Worm (Caenorhabditis elegans) whole organism, L1 larva: ENCODE data around the gene gln-5.

Experiments used
- ama-1 ChIP-seq: fragments of 150-350 bp; optimal IDR thresholded peaks from 2 replicates; lab custom pipeline; 2014
- efl-1 ChIP-seq, 4 experiments: fragments of 150-350 bp; optimal IDR thresholded peaks in 3 of 4; peaks in 1 of 4; 1 replicate in 1 of 4; 2 replicates in 3 of 4; lab custom pipeline; 2014; ENCODE audit warnings: missing biosample characterization in 2 of 4, missing genetic modification characterization in 2 of 4, missing genetic modification reagents in 2 of 4
- elt-3 ChIP-seq, 6 experiments: fragments of 150-350 bp in 1 of 6; sonication (generic microtip); optimal IDR thresholded peaks; 2 replicates each; lab custom pipeline; 2017 to 2018; ENCODE audit warnings: missing biosample characterization in 6 of 6, missing genetic modification characterization in 6 of 6, inconsistent platforms in 1 of 6
- lin-15B ChIP-seq: fragments of 150-350 bp; sonication (generic microtip); optimal IDR thresholded peaks from 3 replicates; lab custom pipeline; 2014; ENCODE audit warnings: missing biosample characterization, missing genetic modification characterization
- nhr-237 ChIP-seq: fragments of 150-350 bp; optimal IDR thresholded peaks from 2 replicates; lab custom pipeline; 2014; ENCODE audit warnings: missing biosample characterization, missing genetic modification characterization
- nhr-47 ChIP-seq: sonication (generic microtip); optimal IDR thresholded peaks from 2 replicates; lab custom pipeline; 2016; ENCODE audit warnings: mild to moderate bottlenecking, missing genetic modification characterization, moderate library complexity, missing compliant biosample characterization
- nhr-76 ChIP-seq: sonication (generic microtip); optimal IDR thresholded peaks from 2 replicates; lab custom pipeline; 2017; ENCODE audit warnings: missing biosample characterization, missing genetic modification characterization
- nhr-77 ChIP-seq: fragments of 150-350 bp; optimal IDR thresholded peaks from 2 replicates; lab custom pipeline; 2014; ENCODE audit warnings: missing biosample characterization, missing genetic modification characterization
- pqm-1 ChIP-seq: sonication (generic microtip); optimal IDR thresholded peaks from 3 replicates; lab custom pipeline; 2017; ENCODE audit warnings: missing biosample characterization, missing genetic modification characterization
- skn-1 ChIP-seq: fragments of 150-350 bp; optimal IDR thresholded peaks from 2 replicates; lab custom pipeline; 2014; ENCODE audit warnings: missing biosample characterization, missing genetic modification characterization
- unc-130 ChIP-seq: fragments of 150-350 bp; optimal IDR thresholded peaks from 2 replicates; lab custom pipeline; 2017; ENCODE audit warnings: missing biosample characterization, missing genetic modification characterization, inconsistent platforms
- zag-1 ChIP-seq: fragments of 150-350 bp; optimal IDR thresholded peaks from 2 replicates; lab custom pipeline; 2014; ENCODE audit warnings: missing biosample characterization, missing genetic modification characterization
- ztf-11 ChIP-seq, 2 experiments: sonication (generic microtip); optimal IDR thresholded peaks; 2 replicates each; lab custom pipeline; 2016 to 2017; ENCODE audit warnings: missing genetic modification characterization in 2 of 2, missing biosample characterization in 1 of 2, missing compliant biosample characterization in 1 of 2

ce11 chrIV:17249691-17250181 lies 23.7 kb downstream of the gln-5 start, which contains the start of gene eelo-2:
- TF ChIP-seq unc-130 (peak; percentile 99), nhr-237 (tag; lab: Kevin White, UChicago) (peak; percentile 97), pqm-1 (peak; percentile 92), nhr-47 (tag; lab: Kevin White, UChicago) (peak; percentile 99), ztf-11 (tag; optimal IDR thresholded peaks at IDR 0.05; lab: Kevin White, UChicago) (peak; percentile 62 to 95), ama-1 (lab: Kevin White, UChicago) (peak; percentile 84), elt-3 (tag; optimal IDR thresholded peaks at IDR 0.05; lab: Kevin White, UChicago) (peak; percentile 60 to 97 (median 88)), nhr-77 (tag; lab: Kevin White, UChicago) (peak; percentile 98), zag-1 (tag; lab: Kevin White, UChicago) (peak; percentile 90), lin-15B (tag; lab: Kevin White, UChicago) (peak; percentile 99), efl-1 (optimal IDR thresholded peaks at IDR 0.05; lab: Kevin White, UChicago) (peak; percentile 100), efl-1 (GFP tag; optimal IDR thresholded peaks at IDR 0.05 in 1 of 2; lab: Kevin White, UChicago) (peak; percentile 100), skn-1 (tag; lab: Kevin White, UChicago) (peak; percentile 98), nhr-76 (peak; percentile 80)
